Fruit fly (Drosophila melanogaster) whole organism, embryonic: ENCODE measurements around the gene Tnpo.

Experiments
- Adf1 ChIP-seq: fragments of 200-800 bp; sonication (Bioruptor generic); IDR thresholded peaks from 2 replicates; pipeline ENCODE4 v1.3.6; 2022; ENCODE audit warnings: missing biosample characterization, missing genetic modification characterization
- Bdp1 ChIP-seq: fragments of 200-800 bp; sonication (Bioruptor generic); optimal IDR thresholded peaks from 3 replicates; lab custom pipeline; 2016; ENCODE audit warnings: missing biosample characterization, missing genetic modification characterization
- BtbVII ChIP-seq: fragments of 200-800 bp; sonication (Bioruptor generic); optimal IDR thresholded peaks from 3 replicates; lab custom pipeline; 2017; ENCODE audit warnings: missing biosample characterization, mild to moderate bottlenecking, missing genetic modification characterization
- CG12236 ChIP-seq: fragments of 200-800 bp; sonication (Bioruptor generic); optimal IDR thresholded peaks from 2 replicates; lab custom pipeline; 2016; ENCODE audit warnings: missing biosample characterization, missing genetic modification characterization
- CG12391 ChIP-seq: fragments of 200-800 bp; sonication (Bioruptor generic); optimal IDR thresholded peaks from 3 replicates; lab custom pipeline; 2018; ENCODE audit warnings: missing biosample characterization, mild to moderate bottlenecking, missing genetic modification characterization, moderate library complexity
- CG15601 ChIP-seq: fragments of 200-800 bp; sonication (Bioruptor generic); optimal IDR thresholded peaks from 3 replicates; lab custom pipeline; 2019; ENCODE audit warnings: missing biosample characterization, mild to moderate bottlenecking, missing genetic modification characterization, moderate library complexity
- CG1603 ChIP-seq: fragments of 200-800 bp; sonication (Bioruptor generic); optimal IDR thresholded peaks from 2 replicates; lab custom pipeline; 2019; ENCODE audit warnings: missing biosample characterization, mild to moderate bottlenecking, missing genetic modification characterization, moderate library complexity
- CG18619 ChIP-seq: fragments of 200-800 bp; sonication (Bioruptor generic); optimal IDR thresholded peaks from 3 replicates; lab custom pipeline; 2017; ENCODE audit warnings: missing biosample characterization, mild to moderate bottlenecking, missing genetic modification characterization
- CG31365 ChIP-seq: fragments of 200-800 bp; sonication (Bioruptor generic); optimal IDR thresholded peaks from 2 replicates; lab custom pipeline; 2018; ENCODE audit warnings: missing biosample characterization, mild to moderate bottlenecking, missing genetic modification characterization
- CG3163 ChIP-seq: fragments of 200-800 bp; sonication (Bioruptor generic); optimal IDR thresholded peaks from 3 replicates; lab custom pipeline; 2016; ENCODE audit warnings: missing biosample characterization, missing genetic modification characterization
- CG33557 ChIP-seq: fragments of 200-800 bp; sonication (Bioruptor generic); optimal IDR thresholded peaks from 2 replicates; lab custom pipeline; 2019; ENCODE audit warnings: missing biosample characterization, mild to moderate bottlenecking, missing genetic modification characterization, moderate library complexity
- CG3847 ChIP-seq: fragments of 200-800 bp; sonication (Bioruptor generic); IDR thresholded peaks from 2 replicates; pipeline ENCODE4 v1.3.6; 2022; ENCODE audit warnings: missing biosample characterization, missing genetic modification characterization
- CG6813 ChIP-seq: fragments of 200-800 bp; sonication (Bioruptor generic); optimal IDR thresholded peaks from 2 replicates; lab custom pipeline; 2017; ENCODE audit warnings: missing biosample characterization, missing genetic modification characterization, mild to moderate bottlenecking, moderate library complexity, missing genetic modification reagents
- CG7745 ChIP-seq: fragments of 200-800 bp; sonication (Bioruptor generic); optimal IDR thresholded peaks from 2 replicates; lab custom pipeline; 2018; ENCODE audit warnings: missing biosample characterization, mild to moderate bottlenecking, missing genetic modification characterization, moderate library complexity
- CG7786 ChIP-seq: fragments of 200-800 bp; sonication (Bioruptor generic); optimal IDR thresholded peaks from 2 replicates; lab custom pipeline; 2016; ENCODE audit warnings: missing biosample characterization, missing genetic modification characterization
- CkIIα-i1 ChIP-seq: fragments of 200-800 bp; sonication (Bioruptor generic); IDR thresholded peaks from 2 replicates; pipeline ENCODE4 v1.3.6; 2022; ENCODE audit warnings: missing biosample characterization, missing genetic modification characterization
- Dek ChIP-seq: fragments of 200-800 bp; sonication (Bioruptor generic); optimal IDR thresholded peaks from 3 replicates; lab custom pipeline; 2019; ENCODE audit warnings: missing biosample characterization, mild to moderate bottlenecking, missing genetic modification characterization, moderate library complexity
- Dfd ChIP-seq, 2 experiments: fragments of >200 bp; optimal IDR thresholded peaks; 2 replicates each; lab custom pipeline; 2017; ENCODE audit warnings: missing biosample characterization in 2 of 2, missing genetic modification characterization in 2 of 2
- HLH54F ChIP-seq: fragments of 200-800 bp; sonication (Bioruptor generic); optimal IDR thresholded peaks from 3 replicates; lab custom pipeline; 2016; ENCODE audit warnings: missing biosample characterization, missing genetic modification characterization
- Hr78 ChIP-seq, 2 experiments: fragments of 200-800 bp in 1 of 2; fragments of >200 bp in 1 of 2; sonication (Bioruptor generic) in 1 of 2; optimal IDR thresholded peaks; 2 replicates each; lab custom pipeline; 2017 to 2019; ENCODE audit warnings: missing biosample characterization in 2 of 2, missing genetic modification characterization in 2 of 2, mild to moderate bottlenecking in 1 of 2, moderate library complexity in 1 of 2
- MBD-R2 ChIP-seq: fragments of 200-800 bp; sonication (Bioruptor generic); IDR thresholded peaks from 2 replicates; pipeline ENCODE4 v1.3.6; 2022; ENCODE audit warnings: missing biosample characterization, missing genetic modification characterization
- MESR4 ChIP-seq: fragments of 200-800 bp; sonication (Bioruptor generic); optimal IDR thresholded peaks from 2 replicates; lab custom pipeline; 2018; ENCODE audit warnings: missing biosample characterization, mild to moderate bottlenecking, missing genetic modification characterization, moderate library complexity
- Meics ChIP-seq: fragments of 200-800 bp; sonication (Bioruptor generic); optimal IDR thresholded peaks from 2 replicates; lab custom pipeline; 2017; ENCODE audit warnings: missing biosample characterization, mild to moderate bottlenecking, missing genetic modification characterization
- Myb ChIP-seq: fragments of 200-800 bp; sonication (Bioruptor generic); optimal IDR thresholded peaks from 2 replicates; lab custom pipeline; 2016; ENCODE audit warnings: missing biosample characterization, missing genetic modification characterization
- Nf-YA ChIP-seq: fragments of 200-800 bp; sonication (Bioruptor generic); IDR thresholded peaks from 2 replicates; pipeline ENCODE4 v1.3.6; 2022; ENCODE audit warnings: missing biosample characterization, missing genetic modification characterization
- Nf-YC ChIP-seq: fragments of 200-800 bp; optimal IDR thresholded peaks from 3 replicates; lab custom pipeline; 2019; ENCODE audit warnings: missing biosample characterization, mild to moderate bottlenecking, missing genetic modification characterization, moderate library complexity
- Sry-δ ChIP-seq: fragments of 200-800 bp; sonication (Bioruptor generic); optimal IDR thresholded peaks from 2 replicates; lab custom pipeline; 2016; ENCODE audit warnings: missing biosample characterization, missing genetic modification characterization
- bsh ChIP-seq, 2 experiments: fragments of 200-800 bp; sonication (Bioruptor generic); optimal IDR thresholded peaks; 2 replicates each; lab custom pipeline; 2017 to 2018; ENCODE audit warnings: mild to moderate bottlenecking in 2 of 2, missing biosample characterization in 2 of 2, missing genetic modification characterization in 2 of 2, moderate library complexity in 1 of 2
- cad ChIP-seq: fragments of >200 bp; optimal IDR thresholded peaks from 2 replicates; lab custom pipeline; 2017; ENCODE audit warnings: missing biosample characterization, missing genetic modification characterization
- crp ChIP-seq, 2 experiments: fragments of 200-800 bp; sonication (Bioruptor generic); optimal IDR thresholded peaks; 2 replicates in 1 of 2; 3 replicates in 1 of 2; lab custom pipeline; 2017; ENCODE audit warnings: missing biosample characterization in 2 of 2, missing genetic modification characterization in 2 of 2, mild to moderate bottlenecking in 1 of 2, moderate library complexity in 1 of 2
- dati ChIP-seq: fragments of 200-800 bp; sonication (Bioruptor generic); IDR thresholded peaks from 2 replicates; pipeline ENCODE4 v1.3.6; 2022; ENCODE audit warnings: missing biosample characterization, missing genetic modification characterization
- eyg ChIP-seq: fragments of 200-800 bp; sonication (Bioruptor generic); optimal IDR thresholded peaks from 3 replicates; lab custom pipeline; 2016; ENCODE audit warnings: missing biosample characterization, missing genetic modification characterization
- ftz-f1 ChIP-seq: fragments of 200-800 bp; sonication (Bioruptor generic); optimal IDR thresholded peaks from 2 replicates; lab custom pipeline; 2016; ENCODE audit warnings: missing biosample characterization, missing genetic modification characterization
- gcm2 ChIP-seq: fragments of 200-800 bp; sonication (Bioruptor generic); optimal IDR thresholded peaks from 2 replicates; lab custom pipeline; 2016; ENCODE audit warnings: missing biosample characterization, missing genetic modification characterization
- gfzf ChIP-seq: fragments of 200-800 bp; sonication (Bioruptor generic); optimal IDR thresholded peaks from 2 replicates; lab custom pipeline; 2016; ENCODE audit warnings: missing biosample characterization, mild to moderate bottlenecking, missing genetic modification characterization, moderate library complexity
- grau ChIP-seq: fragments of 200-800 bp; optimal IDR thresholded peaks from 3 replicates; lab custom pipeline; 2019; ENCODE audit warnings: missing biosample characterization, mild to moderate bottlenecking, missing genetic modification characterization, moderate library complexity
- inv ChIP-seq: fragments of 200-800 bp; sonication (Bioruptor generic); IDR thresholded peaks from 2 replicates; pipeline ENCODE4 v1.3.6; 2022; ENCODE audit warnings: missing biosample characterization, missing genetic modification characterization; ENCODE audit not compliant: partially characterized antibody
- kah ChIP-seq: fragments of 200-800 bp; sonication (Bioruptor generic); optimal IDR thresholded peaks from 2 replicates; lab custom pipeline; 2018; ENCODE audit warnings: missing biosample characterization, mild to moderate bottlenecking, missing genetic modification characterization
- lilli ChIP-seq: fragments of 200-800 bp; sonication (Bioruptor generic); optimal IDR thresholded peaks from 3 replicates; lab custom pipeline; 2016; ENCODE audit warnings: missing biosample characterization, missing genetic modification characterization
- nau ChIP-seq: fragments of 200-800 bp; sonication (Bioruptor generic); optimal IDR thresholded peaks from 3 replicates; lab custom pipeline; 2017; ENCODE audit warnings: missing biosample characterization, mild to moderate bottlenecking, missing genetic modification characterization, missing genetic modification reagents
- nerfin-2 ChIP-seq: fragments of 200-800 bp; sonication (Bioruptor generic); IDR thresholded peaks from 2 replicates; pipeline ENCODE4 v1.3.6; 2022; ENCODE audit warnings: missing biosample characterization, missing genetic modification characterization; ENCODE audit not compliant: partially characterized antibody
- nom ChIP-seq: fragments of 200-800 bp; sonication (Bioruptor generic); optimal IDR thresholded peaks from 2 replicates; lab custom pipeline; 2017; ENCODE audit warnings: missing biosample characterization, missing genetic modification characterization, mild to moderate bottlenecking, moderate library complexity, missing genetic modification reagents
- peb ChIP-seq: fragments of 200-800 bp; sonication (Bioruptor generic); IDR thresholded peaks from 2 replicates; pipeline ENCODE4 v1.3.6; 2022; ENCODE audit warnings: missing biosample characterization, missing genetic modification characterization
- pros ChIP-seq: fragments of 200-800 bp; sonication (Bioruptor generic); optimal IDR thresholded peaks from 3 replicates; lab custom pipeline; 2019; ENCODE audit warnings: missing biosample characterization, mild to moderate bottlenecking, missing genetic modification characterization, moderate library complexity
- run ChIP-seq: fragments of 200-800 bp; sonication (Bioruptor generic); optimal IDR thresholded peaks from 3 replicates; lab custom pipeline; 2018; ENCODE audit warnings: missing biosample characterization, mild to moderate bottlenecking, missing genetic modification characterization
- ssp ChIP-seq: fragments of 200-800 bp; sonication (Bioruptor generic); IDR thresholded peaks from 2 replicates; pipeline ENCODE4 v1.3.6; 2022; ENCODE audit warnings: missing biosample characterization, missing genetic modification characterization
- vvl ChIP-seq: fragments of 200-800 bp; sonication (Bioruptor generic); IDR thresholded peaks from 2 replicates; pipeline ENCODE4 v1.3.6; 2022; ENCODE audit warnings: missing biosample characterization, missing genetic modification characterization
- wek ChIP-seq: fragments of 200-800 bp; sonication (Bioruptor generic); optimal IDR thresholded peaks from 3 replicates; lab custom pipeline; 2018; ENCODE audit warnings: missing biosample characterization, mild to moderate bottlenecking, missing genetic modification characterization, moderate library complexity
- wor ChIP-seq: fragments of 200-800 bp; sonication (Bioruptor generic); IDR thresholded peaks from 2 replicates; pipeline ENCODE4 v1.3.6; 2022; ENCODE audit warnings: missing biosample characterization, missing genetic modification characterization
- zen ChIP-seq: fragments of 200-800 bp; sonication (Bioruptor generic); optimal IDR thresholded peaks from 3 replicates; lab custom pipeline; 2018; ENCODE audit warnings: missing biosample characterization, mild to moderate bottlenecking, missing genetic modification characterization, moderate library complexity

Gene Tnpo

dm6 chr3L:6217212-6217611 lies 23.9 kb downstream of the Tnpo start (continued):
- peak; percentile 15 for TF ChIP-seq Dek
- TF ChIP-seq CG18619 (GFP tag; lab: Kevin White, UChicago) = peak; percentile 27
- peak; percentile 58 for TF ChIP-seq Nf-YA (GFP tag; lab: Robert Waterston, UW)
- TF ChIP-seq MESR4 = no peak
- no peak for TF ChIP-seq CG1603 (tag; lab: Kevin White, UChicago)
- TF ChIP-seq CG12236 (GFP tag; lab: Kevin White, UChicago) = peak; percentile 28
- peak; percentile 52 for TF ChIP-seq zen (tag; lab: Kevin White, UChicago)
- 0 out of 2 replicates have a peak, but pooled peaks have one; percentile 38 for TF ChIP-seq dati
- TF ChIP-seq CG31365 (tag; lab: Kevin White, UChicago) = no peak
- TF ChIP-seq kah = peak; percentile 16
- no peak for TF ChIP-seq CkIIα-i1 (GFP tag; lab: Robert Waterston, UW)
- TF ChIP-seq grau (tag; lab: Kevin White, UChicago) = peak; percentile 77
- TF ChIP-seq Meics (GFP tag; lab: Kevin White, UChicago) = no peak
- TF ChIP-seq CG3163 = no peak
- TF ChIP-seq bsh (GFP tag; optimal IDR thresholded peaks at IDR 0.05; lab: Kevin White, UChicago) = peak in 1 of 2 experiments; percentile 93
- TF ChIP-seq HLH54F (GFP tag; lab: Kevin White, UChicago) = no peak
- TF ChIP-seq Sry-δ = no peak
- no peak for TF ChIP-seq inv
- TF ChIP-seq gcm2 (GFP tag; lab: Kevin White, UChicago) = no peak
- TF ChIP-seq Adf1 (GFP tag; lab: Robert Waterston, UW) = no peak
- no peak for TF ChIP-seq pros
- 0 out of 2 replicates have a peak, but pooled peaks have one; percentile 4 for TF ChIP-seq CG3847 (GFP tag; lab: Robert Waterston, UW)
- no peak for TF ChIP-seq ftz-f1 (GFP tag; lab: Kevin White, UChicago)
- TF ChIP-seq eyg (GFP tag; lab: Kevin White, UChicago) = no peak
- peak; percentile 57 for TF ChIP-seq CG33557
- no peak for TF ChIP-seq BtbVII (GFP tag; lab: Kevin White, UChicago)
- no peak for TF ChIP-seq Hr78 (GFP tag; optimal IDR thresholded peaks at IDR 0.05; lab: Kevin White, UChicago)
- TF ChIP-seq CG6813 (GFP tag; lab: Kevin White, UChicago) = peak; percentile 40
- peak; percentile 93 for TF ChIP-seq vvl (GFP tag; lab: Robert Waterston, UW)
- no peak for TF ChIP-seq MBD-R2 (GFP tag; lab: Robert Waterston, UW)
- peak; percentile 24 for TF ChIP-seq run (tag; lab: Kevin White, UChicago)
- no peak for TF ChIP-seq nau (GFP tag; lab: Kevin White, UChicago)
- peak; percentile 44; the same call in 1 of the 2 replicates for TF ChIP-seq ssp
- TF ChIP-seq Dfd (GFP tag; optimal IDR thresholded peaks at IDR 0.05; lab: Kevin White, UChicago) = no peak
- no peak for TF ChIP-seq Nf-YC
- TF ChIP-seq Myb (GFP tag; lab: Kevin White, UChicago) = peak; percentile 6
- TF ChIP-seq lilli (GFP tag; lab: Kevin White, UChicago) = peak; percentile 24
- TF ChIP-seq cad = no peak
- no peak for TF ChIP-seq CG7745 (tag; lab: Kevin White, UChicago)
- TF ChIP-seq nerfin-2 = no peak
- TF ChIP-seq crp (GFP tag; optimal IDR thresholded peaks at IDR 0.05; lab: Kevin White, UChicago) = peak in 1 of 2 experiments; percentile 22
- TF ChIP-seq CG12391 (tag; lab: Kevin White, UChicago) = peak; percentile 89
- TF ChIP-seq wek (GFP tag; lab: Kevin White, UChicago) = no peak
- no peak for TF ChIP-seq gfzf (GFP tag; lab: Kevin White, UChicago)
- no peak for TF ChIP-seq CG7786
- TF ChIP-seq peb (GFP tag; lab: Robert Waterston, UW) = peak; percentile 70
- TF ChIP-seq nom = no peak
- TF ChIP-seq CG15601 (tag; lab: Kevin White, UChicago) = peak; percentile 84
- TF ChIP-seq wor = 0 out of 2 replicates have a peak, but pooled peaks have one; percentile 32
- no peak for TF ChIP-seq Bdp1 (GFP tag; lab: Kevin White, UChicago)
